Worm (Caenorhabditis elegans) whole organism, L4 larva: ENCODE data around the gene tdo-2.

Experiments
- ceh-32 ChIP-seq: sonication (generic microtip); optimal IDR thresholded peaks from 2 replicates; lab custom pipeline; 2016; ENCODE audit warnings: mild to moderate bottlenecking, missing genetic modification characterization, missing compliant biosample characterization; ENCODE audit not compliant: poor library complexity
- mdl-1 ChIP-seq, 2 experiments: fragments of 150-350 bp in 1 of 2; sonication (generic microtip) in 1 of 2; optimal IDR thresholded peaks; 2 replicates each; lab custom pipeline; 2014 to 2017; ENCODE audit warnings: missing biosample characterization in 2 of 2, missing genetic modification characterization in 2 of 2
- nhr-25 ChIP-seq: sonication (generic microtip); optimal IDR thresholded peaks from 2 replicates; lab custom pipeline; 2017; ENCODE audit warnings: missing genetic modification characterization, mild to moderate bottlenecking, missing compliant biosample characterization, antibody characterized with exemption, moderate library complexity, borderline replicate concordance; ENCODE audit not compliant: insufficient read depth
- ztf-11 ChIP-seq: fragments of 150-350 bp; optimal IDR thresholded peaks from 2 replicates; lab custom pipeline; 2014; ENCODE audit warnings: missing biosample characterization, missing genetic modification characterization

ce11 chrIII:5939453-5940296 is 19.9 kb upstream of the tdo-2 start, which contains the start of gene ubq-1:
- TF ChIP-seq nhr-25 (tag; lab: Kevin White, UChicago) = no peak
- no peak for TF ChIP-seq ztf-11 (tag; lab: Kevin White, UChicago)
- TF ChIP-seq ceh-32 (tag; lab: Kevin White, UChicago) = no peak
- TF ChIP-seq mdl-1 (tag; optimal IDR thresholded peaks at IDR 0.05; lab: Kevin White, UChicago) = no peak
